Worm (Caenorhabditis elegans) whole organism, late embryonic: ENCODE data around the gene dpy-3.

Experiments used
- C08G9.2 ChIP-seq: sonication (generic microtip); optimal IDR thresholded peaks from 2 replicates; lab custom pipeline; 2016; ENCODE audit warnings: mild to moderate bottlenecking, missing genetic modification characterization, moderate library complexity, missing compliant biosample characterization
- F13H6.1 ChIP-seq: sonication (generic microtip); optimal IDR thresholded peaks from 2 replicates; lab custom pipeline; 2016; ENCODE audit warnings: missing genetic modification characterization, missing compliant biosample characterization
- ceh-22 ChIP-seq: sonication (generic microtip); optimal IDR thresholded peaks from 2 replicates; lab custom pipeline; 2017; ENCODE audit warnings: missing biosample characterization, missing genetic modification characterization
- ceh-48 ChIP-seq: sonication (generic microtip); optimal IDR thresholded peaks from 2 replicates; lab custom pipeline; 2016; ENCODE audit warnings: missing genetic modification characterization, inconsistent platforms, missing compliant biosample characterization
- che-1 ChIP-seq: sonication (generic microtip); optimal IDR thresholded peaks from 2 replicates; lab custom pipeline; 2016; ENCODE audit warnings: mild to moderate bottlenecking, missing genetic modification characterization, missing compliant biosample characterization
- ets-4 ChIP-seq: sonication (generic microtip); optimal IDR thresholded peaks from 2 replicates; lab custom pipeline; 2016; ENCODE audit warnings: missing genetic modification characterization, missing compliant biosample characterization
- nhr-11 ChIP-seq: fragments of 150-350 bp; optimal IDR thresholded peaks from 2 replicates; lab custom pipeline; 2014; ENCODE audit warnings: missing biosample characterization, missing genetic modification characterization
- pha-4 ChIP-seq: fragments of 150-350 bp; optimal IDR thresholded peaks from 2 replicates; lab custom pipeline; 2018; ENCODE audit warnings: missing biosample characterization, missing genetic modification reagents, missing genetic modification characterization
- pqm-1 ChIP-seq: sonication (generic microtip); optimal IDR thresholded peaks from 2 replicates; lab custom pipeline; 2016; ENCODE audit warnings: missing genetic modification characterization, missing compliant biosample characterization
- ref-2 ChIP-seq: sonication (generic microtip); optimal IDR thresholded peaks from 2 replicates; lab custom pipeline; 2016; ENCODE audit warnings: missing genetic modification characterization, missing compliant biosample characterization
- ttx-3 ChIP-seq: sonication (generic microtip); optimal IDR thresholded peaks from 2 replicates; lab custom pipeline; 2016; ENCODE audit warnings: missing genetic modification reagents, missing genetic modification characterization, missing compliant biosample characterization

DNA sequence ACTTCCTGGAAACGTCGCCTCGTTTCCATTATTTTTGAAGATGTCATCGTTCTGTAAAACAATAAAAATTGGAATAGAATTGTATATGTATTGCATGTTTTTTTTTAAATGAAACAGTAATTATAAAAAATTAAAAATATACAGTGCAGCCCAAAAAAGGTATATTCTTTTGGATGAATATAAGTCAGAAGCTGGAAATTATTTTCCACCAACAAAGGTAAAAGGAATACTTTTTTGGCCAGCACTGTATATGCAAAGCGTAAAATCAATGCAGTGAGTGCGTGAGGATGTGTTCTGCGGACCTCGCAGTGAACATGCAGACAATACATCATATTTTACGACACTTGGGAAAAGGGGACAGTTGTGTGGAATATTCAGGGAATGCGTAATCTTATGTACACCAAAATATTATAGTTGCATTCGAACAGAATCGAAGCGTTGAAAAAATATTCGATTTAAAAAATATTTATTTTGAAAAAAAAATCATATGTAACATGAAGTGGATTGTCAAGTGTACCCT, 31.0 kb upstream of the dpy-3 start, which contains the start of gene F48B9.8:
- TF ChIP-seq che-1 (tag; lab: Kevin White, UChicago) (no peak), ceh-22 (tag; lab: Kevin White, UChicago) (no peak), ceh-48 (peak; percentile 63), ets-4 (tag; lab: Kevin White, UChicago) (no peak), pha-4 (no peak), nhr-11 (tag; lab: Kevin White, UChicago) (no peak), ref-2 (tag; lab: Kevin White, UChicago) (no peak), F13H6.1 (tag; lab: Kevin White, UChicago) (no peak), ttx-3 (no peak), pqm-1 (tag; lab: Kevin White, UChicago) (no peak), C08G9.2 (tag; lab: Kevin White, UChicago) (no peak)
